Worm (Caenorhabditis elegans) whole organism, young adult: ENCODE results near the gene C30G4.2.

Experiments
- B0035.1 ChIP-seq: sonication (generic microtip); optimal IDR thresholded peaks from 2 replicates; lab custom pipeline; 2016; ENCODE audit warnings: missing genetic modification characterization, mild to moderate bottlenecking, missing compliant biosample characterization, missing genotype, missing genetic modification reagents
- B0336.3 ChIP-seq: fragments of 200-800 bp; sonication (Bioruptor generic); IDR thresholded peaks from 2 replicates; pipeline ENCODE4 v1.3.6; 2022; ENCODE audit warnings: missing genetic modification characterization, missing compliant biosample characterization
- C06A6.2 ChIP-seq: fragments of 200-800 bp; sonication (Bioruptor generic); conservative IDR thresholded peaks from 2 replicates; pipeline ENCODE4 v1.3.6; 2022; ENCODE audit warnings: missing genetic modification characterization, missing compliant biosample characterization
- F22D6.2 ChIP-seq: sonication (generic microtip); optimal IDR thresholded peaks from 2 replicates; lab custom pipeline; 2016; ENCODE audit warnings: mild to moderate bottlenecking, missing genetic modification characterization, missing compliant biosample characterization
- F23B12.7 ChIP-seq: sonication (generic microtip); optimal IDR thresholded peaks from 2 replicates; lab custom pipeline; 2017; ENCODE audit warnings: missing genetic modification characterization, mild to moderate bottlenecking, missing compliant biosample characterization, antibody characterized with exemption, moderate library complexity; ENCODE audit not compliant: insufficient read depth
- F33H1.4 ChIP-seq: fragments of 200-800 bp; sonication (Bioruptor generic); IDR thresholded peaks from 2 replicates; pipeline ENCODE4 v1.3.6; 2022; ENCODE audit warnings: missing genetic modification reagents, missing genetic modification characterization, missing compliant biosample characterization
- T07F8.4 ChIP-seq: sonication (generic microtip); optimal IDR thresholded peaks from 2 replicates; lab custom pipeline; 2016; ENCODE audit warnings: mild to moderate bottlenecking, missing genetic modification characterization, moderate library complexity, missing compliant biosample characterization
- Y53F4B.3 ChIP-seq: fragments of 200-800 bp; sonication (Bioruptor generic); IDR thresholded peaks from 2 replicates; pipeline ENCODE4 v1.3.6; 2022; ENCODE audit warnings: missing genetic modification reagents, missing genetic modification characterization, missing compliant biosample characterization
- Y79H2A.3 ChIP-seq: fragments of 200-800 bp; sonication (Bioruptor generic); conservative IDR thresholded peaks from 2 replicates; pipeline ENCODE4 v1.3.6; 2022; ENCODE audit warnings: missing genetic modification reagents, missing genetic modification characterization, missing compliant biosample characterization
- aptf-3 ChIP-seq: fragments of 200-800 bp; sonication (Bioruptor generic); IDR thresholded peaks from 2 replicates; pipeline ENCODE4 v1.3.6; 2022; ENCODE audit warnings: missing genetic modification characterization, missing compliant biosample characterization
- atf-7 ChIP-seq: sonication (generic microtip); optimal IDR thresholded peaks from 2 replicates; lab custom pipeline; 2017; ENCODE audit warnings: mild to moderate bottlenecking, missing genetic modification characterization, missing compliant biosample characterization
- attf-3 ChIP-seq: fragments of 200-800 bp; sonication (Bioruptor generic); conservative IDR thresholded peaks from 2 replicates; pipeline ENCODE4 v1.3.6; 2022; ENCODE audit warnings: missing genetic modification reagents, missing genetic modification characterization, missing compliant biosample characterization
- bed-2 ChIP-seq: fragments of 200-800 bp; sonication (Bioruptor generic); IDR thresholded peaks from 2 replicates; pipeline ENCODE4 v1.3.6; 2022; ENCODE audit warnings: missing genetic modification reagents, missing genetic modification characterization, missing compliant biosample characterization
- cebp-1 ChIP-seq, 2 experiments: fragments of 200-800 bp in 1 of 2; sonication (Bioruptor generic) in 1 of 2; sonication (generic microtip) in 1 of 2; IDR thresholded peaks in 1 of 2; optimal IDR thresholded peaks in 1 of 2; 2 replicates each; pipeline versions ENCODE4 v1.3.6 to Lab custom; 2017 to 2022; ENCODE audit warnings: missing compliant biosample characterization in 2 of 2, missing genetic modification characterization in 2 of 2, mild to moderate bottlenecking in 1 of 2, missing genetic modification reagents in 1 of 2, moderate library complexity in 1 of 2
- chd-7 ChIP-seq: sonication (generic microtip); optimal IDR thresholded peaks from 2 replicates; lab custom pipeline; 2016; ENCODE audit warnings: mild to moderate bottlenecking, missing genetic modification characterization, moderate library complexity, missing compliant biosample characterization
- dox-1 ChIP-seq: fragments of 200-800 bp; sonication (Bioruptor generic); IDR thresholded peaks from 2 replicates; pipeline ENCODE4 v1.3.6; 2022; ENCODE audit warnings: missing genetic modification reagents, missing genetic modification characterization, missing compliant biosample characterization
- dpl-1 ChIP-seq: fragments of 150-350 bp; optimal IDR thresholded peaks from 2 replicates; lab custom pipeline; 2014; ENCODE audit warnings: missing biosample characterization, missing genetic modification reagents, missing genetic modification characterization
- ekl-4 ChIP-seq: fragments of 200-800 bp; sonication (Bioruptor generic); IDR thresholded peaks from 2 replicates; pipeline ENCODE4 v1.3.6; 2022; ENCODE audit warnings: missing genetic modification reagents, missing genetic modification characterization, missing compliant biosample characterization
- let-526 ChIP-seq: fragments of 200-800 bp; sonication (Bioruptor generic); IDR thresholded peaks from 2 replicates; pipeline ENCODE4 v1.3.6; 2022; ENCODE audit warnings: missing genetic modification reagents, missing genetic modification characterization, missing compliant biosample characterization
- let-607 ChIP-seq, 2 experiments: fragments of 200-800 bp in 1 of 2; sonication (Bioruptor generic) in 1 of 2; sonication (generic microtip) in 1 of 2; optimal IDR thresholded peaks; 2 replicates each; lab custom pipeline; 2016 to 2018; ENCODE audit warnings: mild to moderate bottlenecking in 2 of 2, missing compliant biosample characterization in 2 of 2, missing genetic modification characterization in 2 of 2, moderate library complexity in 2 of 2, missing genotype in 1 of 2
- lin-26 ChIP-seq: fragments of 200-800 bp; sonication (Bioruptor generic); IDR thresholded peaks from 2 replicates; pipeline ENCODE4 v1.3.6; 2022; ENCODE audit warnings: missing genetic modification reagents, missing genetic modification characterization, missing compliant biosample characterization
- lir-1 ChIP-seq: fragments of 200-800 bp; sonication (Bioruptor generic); conservative IDR thresholded peaks from 2 replicates; pipeline ENCODE4 v1.3.6; 2022; ENCODE audit warnings: missing genetic modification reagents, missing genetic modification characterization, missing compliant biosample characterization
- madf-10 ChIP-seq: sonication (generic microtip); optimal IDR thresholded peaks from 2 replicates; lab custom pipeline; 2016; ENCODE audit warnings: mild to moderate bottlenecking, missing genetic modification characterization, missing compliant biosample characterization
- mcd-1 ChIP-seq: fragments of 200-800 bp; sonication (Bioruptor generic); IDR thresholded peaks from 2 replicates; pipeline ENCODE4 v1.3.6; 2022; ENCODE audit warnings: missing genetic modification reagents, missing genetic modification characterization, missing compliant biosample characterization
- nfya-1 ChIP-seq: sonication (generic microtip); optimal IDR thresholded peaks from 2 replicates; lab custom pipeline; 2017; ENCODE audit warnings: antibody characterized with exemption, missing compliant biosample characterization, missing genetic modification characterization, borderline replicate concordance; ENCODE audit not compliant: insufficient read depth
- nfya-2 ChIP-seq: fragments of 200-800 bp; sonication (Bioruptor generic); IDR thresholded peaks from 2 replicates; pipeline ENCODE4 v1.3.6; 2022; ENCODE audit warnings: missing genetic modification reagents, missing genetic modification characterization, missing compliant biosample characterization
- nhr-179 ChIP-seq: sonication (generic microtip); optimal IDR thresholded peaks from 2 replicates; lab custom pipeline; 2016; ENCODE audit warnings: mild to moderate bottlenecking, missing genetic modification characterization, missing compliant biosample characterization
- nhr-80 ChIP-seq: sonication (generic microtip); optimal IDR thresholded peaks from 2 replicates; lab custom pipeline; 2016; ENCODE audit warnings: missing genetic modification characterization, missing compliant biosample characterization
- pha-4 ChIP-seq: fragments of 150-350 bp; sonication (generic microtip); optimal IDR thresholded peaks from 2 replicates; lab custom pipeline; 2014; ENCODE audit warnings: missing biosample characterization, missing genetic modification reagents, missing genetic modification characterization
- rec-8 ChIP-seq, 2 experiments: sonication (generic microtip); optimal IDR thresholded peaks; 2 replicates each; lab custom pipeline; 2016; ENCODE audit warnings: mild to moderate bottlenecking in 2 of 2, missing genetic modification characterization in 2 of 2, missing genetic modification reagents in 2 of 2, missing genotype in 2 of 2, missing biosample characterization in 1 of 2, missing compliant biosample characterization in 1 of 2, moderate library complexity in 1 of 2
- snpc-4 ChIP-seq, 5 experiments: fragments of 150-350 bp in 1 of 5; sonication (generic microtip) in 4 of 5; optimal IDR thresholded peaks; 2 replicates each; lab custom pipeline; 2014 to 2018; ENCODE audit warnings: missing genetic modification characterization in 5 of 5, missing biosample characterization in 3 of 5, antibody characterized with exemption in 2 of 5, mild to moderate bottlenecking in 2 of 5, missing compliant biosample characterization in 2 of 5, missing genotype in 2 of 5, moderate library complexity in 2 of 5, missing genetic modification reagents in 1 of 5
- sptf-2 ChIP-seq: fragments of 200-800 bp; sonication (Bioruptor generic); optimal IDR thresholded peaks from 2 replicates; lab custom pipeline; 2018; ENCODE audit warnings: mild to moderate bottlenecking, missing genetic modification characterization, missing compliant biosample characterization
- zfh-2 ChIP-seq: fragments of 200-800 bp; sonication (Bioruptor generic); conservative IDR thresholded peaks from 2 replicates; pipeline ENCODE4 v1.3.6; 2022; ENCODE audit warnings: missing genetic modification reagents, missing genetic modification characterization, missing compliant biosample characterization
- ztf-18 ChIP-seq: sonication (generic microtip); optimal IDR thresholded peaks from 2 replicates; lab custom pipeline; 2016; ENCODE audit warnings: missing genotype, mild to moderate bottlenecking, missing genetic modification characterization, missing compliant biosample characterization
- ztf-25 ChIP-seq: fragments of 200-800 bp; sonication (Bioruptor generic); IDR thresholded peaks from 2 replicates; pipeline ENCODE4 v1.3.6; 2022; ENCODE audit warnings: missing genetic modification reagents, missing genetic modification characterization, missing compliant biosample characterization
- ztf-26 ChIP-seq: sonication (generic microtip); optimal IDR thresholded peaks from 2 replicates; lab custom pipeline; 2017; ENCODE audit warnings: missing genetic modification characterization, missing compliant biosample characterization

C30G4.2 gene

DNA sequence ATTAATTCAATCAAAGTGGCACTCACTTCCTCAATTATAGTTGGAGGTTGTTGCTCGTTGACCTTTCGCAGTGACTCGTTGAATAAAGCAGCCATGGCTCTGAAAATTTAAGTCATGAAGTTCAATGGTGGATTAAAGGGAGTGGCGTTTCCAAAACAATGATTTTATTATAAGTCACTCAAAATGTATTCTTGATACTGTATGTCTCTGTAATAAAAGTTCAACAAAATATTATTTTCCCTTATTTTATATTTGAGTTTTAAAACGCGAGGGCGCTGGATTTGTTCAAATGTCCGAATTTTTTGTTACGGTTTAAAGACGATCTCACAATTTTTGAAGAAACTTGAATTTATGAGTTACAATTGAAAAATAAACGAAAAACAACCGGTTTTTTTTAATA is 26.7 kb upstream of the C30G4.2 start, which contains the start of gene C30G4.4:
Gene C30G4.4, minus strand, starts transcription at position 101 of the 400 bp plus-strand sequence.
- TF ChIP-seq madf-10 (tag; lab: Kevin White, UChicago) (no peak), ztf-25 (GFP tag; lab: Robert Waterston, UW) (no peak), Y53F4B.3 (GFP tag; lab: Robert Waterston, UW) (no peak), F33H1.4 (GFP tag; lab: Robert Waterston, UW) (no peak), F22D6.2 (no peak), let-526 (GFP tag; lab: Robert Waterston, UW) (no peak), dox-1 (GFP tag; lab: Robert Waterston, UW) (no peak), T07F8.4 (tag; lab: Kevin White, UChicago) (no peak)

DNA sequence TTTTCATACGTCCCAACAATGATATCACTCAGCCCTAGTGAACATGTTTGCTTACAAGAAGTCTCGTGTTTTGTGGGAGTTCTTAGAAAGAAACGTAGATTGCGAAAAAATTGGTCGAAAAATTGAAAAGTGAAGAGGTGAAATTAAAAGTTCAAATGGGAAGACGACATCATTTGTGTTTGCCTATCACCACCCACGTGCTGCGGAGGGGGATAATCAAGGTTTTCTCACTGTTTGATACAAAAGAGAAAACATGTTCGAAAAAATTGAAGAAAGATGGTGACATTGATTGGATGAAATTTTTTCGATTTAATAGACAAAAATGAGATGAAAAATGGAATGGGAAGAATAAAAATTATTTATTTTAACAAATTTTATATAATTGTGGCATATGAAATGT is 25.1 kb upstream of the C30G4.2 start:
- no peak for TF ChIP-seq dox-1 (GFP tag; lab: Robert Waterston, UW)
- TF ChIP-seq attf-3 (GFP tag; lab: Robert Waterston, UW) = no peak
- TF ChIP-seq nfya-2 (GFP tag; lab: Robert Waterston, UW) = no peak
- no peak for TF ChIP-seq B0035.1 (tag; lab: Kevin White, UChicago)
- TF ChIP-seq Y79H2A.3 = no peak

DNA sequence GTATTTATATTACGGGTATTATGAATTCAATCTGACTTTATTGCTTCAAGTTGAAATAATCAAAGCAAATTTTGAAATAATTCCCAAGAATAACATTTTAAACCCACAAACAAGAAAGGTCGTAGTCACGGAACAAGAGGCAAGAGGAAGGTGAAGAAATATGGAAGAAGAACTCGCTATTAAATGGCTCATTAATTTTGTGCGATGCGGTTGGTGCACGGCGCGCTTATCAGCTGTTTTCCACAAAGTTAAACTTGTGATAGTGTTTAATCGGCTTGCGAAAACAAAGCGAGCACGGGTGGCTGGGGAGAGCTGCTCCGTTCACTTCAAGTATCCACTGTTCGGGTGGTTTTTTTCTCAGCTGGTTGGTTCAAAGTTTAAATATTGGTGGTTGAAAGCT is 21.5 kb upstream of the C30G4.2 start:
- TF ChIP-seq aptf-3 (GFP tag; lab: Robert Waterston, UW) = no peak
- TF ChIP-seq nhr-80 (tag; lab: Kevin White, UChicago) = peak; percentile 64
- no peak for TF ChIP-seq ekl-4 (GFP tag; lab: Robert Waterston, UW)
- TF ChIP-seq snpc-4 (GFP tag; optimal IDR thresholded peaks at IDR 0.05; lab: Kevin White, UChicago) = no peak
- TF ChIP-seq snpc-4 (tag; optimal IDR thresholded peaks at IDR 0.05; lab: Kevin White, UChicago) = no peak
- no peak for TF ChIP-seq F23B12.7 (tag; lab: Kevin White, UChicago)
- no peak for TF ChIP-seq B0336.3 (GFP tag; lab: Robert Waterston, UW)
- TF ChIP-seq rec-8 (tag; optimal IDR thresholded peaks at IDR 0.05; lab: Kevin White, UChicago) = no peak
- no peak for TF ChIP-seq cebp-1 (GFP tag; IDR thresholded peaks at IDR 0.05; lab: Robert Waterston, UW)
- TF ChIP-seq cebp-1 (tag; optimal IDR thresholded peaks at IDR 0.05; lab: Kevin White, UChicago) = peak; percentile 43
- TF ChIP-seq dox-1 (GFP tag; lab: Robert Waterston, UW) = 0 out of 2 replicates have a peak, but pooled peaks have one; percentile 43

DNA sequence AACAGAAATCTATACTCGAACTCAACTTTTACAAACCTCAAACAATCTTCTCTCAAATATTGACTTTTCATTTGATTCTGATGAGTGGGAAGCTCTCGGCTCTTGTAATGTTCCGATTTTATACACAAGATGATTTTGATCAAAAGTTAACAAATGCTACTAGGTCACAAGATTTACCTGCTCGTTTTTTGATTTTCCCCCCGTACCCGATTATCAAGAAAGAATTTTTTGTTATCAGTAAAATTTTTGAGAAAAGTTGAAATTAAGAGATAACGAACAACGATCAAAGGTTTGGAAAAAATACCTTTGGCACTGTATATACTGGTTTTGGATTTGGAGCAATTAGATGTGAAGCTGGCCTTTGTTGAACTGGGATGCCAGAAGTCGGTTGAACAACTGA is 19.4 kb upstream of the C30G4.2 start:
- no peak for TF ChIP-seq cebp-1 (GFP tag; IDR thresholded peaks at IDR 0.05; lab: Robert Waterston, UW)
- peak; percentile 22 for TF ChIP-seq cebp-1 (tag; optimal IDR thresholded peaks at IDR 0.05; lab: Kevin White, UChicago)
- no peak for TF ChIP-seq nfya-1 (tag; lab: Kevin White, UChicago)
- no peak for TF ChIP-seq ztf-26 (tag; lab: Kevin White, UChicago)
- TF ChIP-seq dpl-1 (GFP tag; lab: Kevin White, UChicago) = no peak
- peak; percentile 44 for TF ChIP-seq nhr-80 (tag; lab: Kevin White, UChicago)

DNA sequence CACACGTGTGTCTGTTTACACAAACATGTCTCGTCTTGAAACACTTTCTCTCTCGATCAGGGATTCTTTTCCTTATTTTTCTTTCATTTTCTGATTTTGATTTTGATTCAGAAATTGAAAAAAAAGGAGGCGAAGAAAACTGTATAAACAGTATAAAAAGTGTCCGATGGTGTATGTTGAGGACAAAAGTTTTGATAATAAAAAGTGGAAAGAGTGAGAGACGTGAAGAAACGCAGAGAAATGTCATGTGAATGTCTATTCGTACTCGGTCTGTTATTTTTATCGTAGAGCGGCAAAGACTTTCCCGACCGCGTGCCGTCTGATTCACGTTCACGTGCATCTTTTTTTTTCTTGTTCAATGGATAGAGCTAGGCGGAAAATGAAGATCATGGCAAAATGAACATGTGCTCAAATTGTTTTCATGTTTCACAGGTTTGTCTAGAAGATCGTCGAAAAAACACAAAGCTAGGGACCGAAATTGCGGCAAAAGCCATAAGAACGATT is 18.4 kb upstream of the C30G4.2 start:
- TF ChIP-seq snpc-4 (GFP tag; optimal IDR thresholded peaks at IDR 0.05; lab: Kevin White, UChicago) (no peak), snpc-4 (tag; optimal IDR thresholded peaks at IDR 0.05; lab: Kevin White, UChicago) (peak in 3 of 4 experiments; percentile 0 to 27 (median 20)), F23B12.7 (tag; lab: Kevin White, UChicago) (peak; percentile 40), nhr-80 (tag; lab: Kevin White, UChicago) (peak; percentile 87), nhr-179 (tag; lab: Kevin White, UChicago) (no peak), dox-1 (GFP tag; lab: Robert Waterston, UW) (peak; percentile 64), lir-1 (0 out of 2 replicates have a peak, but pooled peaks have one; percentile 49), ztf-18 (tag; lab: Kevin White, UChicago) (no peak), pha-4 (peak; percentile 87), lin-26 (GFP tag; lab: Robert Waterston, UW) (0 out of 2 replicates have a peak, but pooled peaks have one; percentile 43), bed-2 (GFP tag; lab: Robert Waterston, UW) (no peak), B0035.1 (tag; lab: Kevin White, UChicago) (no peak), C06A6.2 (peak; percentile 63; the same call in 1 of the 2 replicates), atf-7 (tag; lab: Kevin White, UChicago) (peak; percentile 74), sptf-2 (GFP tag; lab: Kevin White, UChicago) (no peak), let-607 (tag; optimal IDR thresholded peaks at IDR 0.05; lab: Kevin White, UChicago) (peak in 1 of 2 experiments; percentile 32), chd-7 (tag; lab: Kevin White, UChicago) (peak; percentile 74), zfh-2 (GFP tag; lab: Robert Waterston, UW) (peak; percentile 51; the same call in 1 of the 2 replicates), cebp-1 (GFP tag; IDR thresholded peaks at IDR 0.05; lab: Robert Waterston, UW) (no peak), cebp-1 (tag; optimal IDR thresholded peaks at IDR 0.05; lab: Kevin White, UChicago) (peak; percentile 71), mcd-1 (GFP tag; lab: Robert Waterston, UW) (no peak)
